Worm (Caenorhabditis elegans) whole organism, L3 larva: ENCODE measurements around the gene sdz-37.

Source experiments
- ZK546.5 ChIP-seq: sonication (generic microtip); optimal IDR thresholded peaks from 2 replicates; lab custom pipeline; 2017; ENCODE audit warnings: missing biosample characterization, missing genetic modification characterization
- aly-2 ChIP-seq: fragments of 150-350 bp; optimal IDR thresholded peaks from 2 replicates; lab custom pipeline; 2014; ENCODE audit warnings: missing biosample characterization, missing genetic modification characterization
- ama-1 ChIP-seq: fragments of 150-350 bp; optimal IDR thresholded peaks from 2 replicates; lab custom pipeline; 2018
- ceh-16 ChIP-seq: sonication (generic microtip); optimal IDR thresholded peaks from 2 replicates; lab custom pipeline; 2017; ENCODE audit warnings: missing biosample characterization, missing genetic modification characterization
- ceh-28 ChIP-seq: fragments of 150-350 bp; optimal IDR thresholded peaks from 2 replicates; lab custom pipeline; 2014; ENCODE audit warnings: missing biosample characterization, missing genetic modification reagents, missing genetic modification characterization
- ceh-9 ChIP-seq: sonication (generic microtip); optimal IDR thresholded peaks from 2 replicates; lab custom pipeline; 2018; ENCODE audit warnings: missing biosample characterization, missing genetic modification characterization
- egl-27 ChIP-seq: sonication (generic microtip); optimal IDR thresholded peaks from 4 replicates; lab custom pipeline; 2017; ENCODE audit warnings: missing biosample characterization, missing genetic modification reagents, missing genetic modification characterization
- egl-5 ChIP-seq: fragments of 150-350 bp; optimal IDR thresholded peaks from 2 replicates; lab custom pipeline; 2017; ENCODE audit warnings: missing biosample characterization, missing genetic modification reagents, missing genetic modification characterization, inconsistent platforms
- elt-1 ChIP-seq: fragments of 150-350 bp; optimal IDR thresholded peaks from 2 replicates; lab custom pipeline; 2014; ENCODE audit warnings: missing biosample characterization, missing genetic modification characterization
- elt-2 ChIP-seq: sonication (generic microtip); optimal IDR thresholded peaks from 2 replicates; lab custom pipeline; 2016; ENCODE audit warnings: missing genetic modification reagents, mild to moderate bottlenecking, missing genetic modification characterization, missing compliant biosample characterization
- elt-3 ChIP-seq, 3 experiments: fragments of 150-350 bp in 1 of 3; sonication (generic microtip) in 2 of 3; optimal IDR thresholded peaks; 2 replicates in 2 of 3; 4 replicates in 1 of 3; lab custom pipeline; 2014 to 2017; ENCODE audit warnings: missing biosample characterization in 3 of 3, missing genetic modification characterization in 3 of 3
- fkh-10 ChIP-seq: sonication (generic microtip); optimal IDR thresholded peaks from 2 replicates; lab custom pipeline; 2017; ENCODE audit warnings: missing biosample characterization, missing genetic modification reagents, missing genetic modification characterization
- fkh-2 ChIP-seq: fragments of 150-350 bp; optimal IDR thresholded peaks from 2 replicates; lab custom pipeline; 2014; ENCODE audit warnings: missing biosample characterization, missing genetic modification reagents, missing genetic modification characterization
- fos-1 ChIP-seq: fragments of 150-350 bp; optimal IDR thresholded peaks from 2 replicates; lab custom pipeline; 2014; ENCODE audit warnings: missing biosample characterization, missing genetic modification characterization
- hmg-11 ChIP-seq: sonication (generic microtip); optimal IDR thresholded peaks from 2 replicates; lab custom pipeline; 2016; ENCODE audit warnings: missing genetic modification characterization, missing compliant biosample characterization
- jun-1 ChIP-seq: fragments of 150-350 bp; optimal IDR thresholded peaks from 2 replicates; lab custom pipeline; 2014; ENCODE audit warnings: missing biosample characterization, missing genetic modification reagents, missing genetic modification characterization
- lsy-12 ChIP-seq: sonication (generic microtip); optimal IDR thresholded peaks from 2 replicates; lab custom pipeline; 2016; ENCODE audit warnings: mild to moderate bottlenecking, missing genetic modification characterization, missing compliant biosample characterization
- mdl-1 ChIP-seq: fragments of 150-350 bp; optimal IDR thresholded peaks from 2 replicates; lab custom pipeline; 2014; ENCODE audit warnings: missing biosample characterization, missing genetic modification characterization
- mml-1 ChIP-seq: fragments of 150-350 bp; sonication (generic microtip); optimal IDR thresholded peaks from 3 replicates; lab custom pipeline; 2014; ENCODE audit warnings: missing biosample characterization, missing genetic modification characterization
- nfya-1 ChIP-seq: sonication (generic microtip); optimal IDR thresholded peaks from 2 replicates; lab custom pipeline; 2017; ENCODE audit warnings: missing genetic modification characterization, mild to moderate bottlenecking, missing compliant biosample characterization, antibody characterized with exemption, moderate library complexity; ENCODE audit not compliant: insufficient read depth
- nhr-11 ChIP-seq: fragments of 150-350 bp; optimal IDR thresholded peaks from 2 replicates; lab custom pipeline; 2014; ENCODE audit warnings: missing biosample characterization, missing genetic modification characterization
- nhr-12 ChIP-seq: fragments of 150-350 bp; optimal IDR thresholded peaks from 2 replicates; lab custom pipeline; 2014; ENCODE audit warnings: missing biosample characterization, missing genetic modification characterization
- nhr-23 ChIP-seq: fragments of 150-350 bp; optimal IDR thresholded peaks from 2 replicates; lab custom pipeline; 2014; ENCODE audit warnings: missing biosample characterization, missing genetic modification reagents, missing genetic modification characterization
- nhr-25 ChIP-seq: sonication (generic microtip); optimal IDR thresholded peaks from 2 replicates; lab custom pipeline; 2017; ENCODE audit warnings: missing biosample characterization, missing genetic modification characterization
- nhr-43 ChIP-seq: sonication (generic microtip); optimal IDR thresholded peaks from 2 replicates; lab custom pipeline; 2016; ENCODE audit warnings: mild to moderate bottlenecking, missing genetic modification characterization, missing compliant biosample characterization; ENCODE audit not compliant: poor library complexity, severe bottlenecking
- nhr-77 ChIP-seq: fragments of 150-350 bp; optimal IDR thresholded peaks from 2 replicates; lab custom pipeline; 2014; ENCODE audit warnings: missing biosample characterization, missing genetic modification characterization
- pha-4 ChIP-seq: fragments of 150-350 bp; optimal IDR thresholded peaks from 2 replicates; lab custom pipeline; 2014; ENCODE audit warnings: missing biosample characterization, missing genetic modification reagents, missing genetic modification characterization
- pqm-1 ChIP-seq: fragments of 150-350 bp; optimal IDR thresholded peaks from 2 replicates; lab custom pipeline; 2017; ENCODE audit warnings: missing biosample characterization, missing genetic modification characterization, inconsistent platforms
- snpc-4 ChIP-seq: fragments of 150-350 bp; optimal IDR thresholded peaks from 2 replicates; lab custom pipeline; 2014; ENCODE audit warnings: missing biosample characterization, missing genetic modification characterization
- tbx-2 ChIP-seq: sonication (generic microtip); optimal IDR thresholded peaks from 2 replicates; lab custom pipeline; 2016; ENCODE audit warnings: mild to moderate bottlenecking, missing genetic modification characterization, missing compliant biosample characterization
- unc-39 ChIP-seq: sonication (generic microtip); optimal IDR thresholded peaks from 4 replicates; lab custom pipeline; 2017; ENCODE audit warnings: missing biosample characterization, missing genetic modification characterization
- unc-62 ChIP-seq: fragments of 150-350 bp; sonication (generic microtip); optimal IDR thresholded peaks from 4 replicates; lab custom pipeline; 2014; ENCODE audit warnings: missing biosample characterization, missing genetic modification reagents, missing genetic modification characterization
- zag-1 ChIP-seq: fragments of 150-350 bp; optimal IDR thresholded peaks from 2 replicates; lab custom pipeline; 2014; ENCODE audit warnings: missing biosample characterization, missing genetic modification characterization
- ztf-11 ChIP-seq: fragments of 150-350 bp; optimal IDR thresholded peaks from 2 replicates; lab custom pipeline; 2014; ENCODE audit warnings: missing biosample characterization, missing genetic modification characterization
- ztf-4 ChIP-seq: fragments of 150-350 bp; optimal IDR thresholded peaks from 2 replicates; lab custom pipeline; 2014; ENCODE audit warnings: missing biosample characterization, missing genetic modification characterization

sdz-37 gene

DNA sequence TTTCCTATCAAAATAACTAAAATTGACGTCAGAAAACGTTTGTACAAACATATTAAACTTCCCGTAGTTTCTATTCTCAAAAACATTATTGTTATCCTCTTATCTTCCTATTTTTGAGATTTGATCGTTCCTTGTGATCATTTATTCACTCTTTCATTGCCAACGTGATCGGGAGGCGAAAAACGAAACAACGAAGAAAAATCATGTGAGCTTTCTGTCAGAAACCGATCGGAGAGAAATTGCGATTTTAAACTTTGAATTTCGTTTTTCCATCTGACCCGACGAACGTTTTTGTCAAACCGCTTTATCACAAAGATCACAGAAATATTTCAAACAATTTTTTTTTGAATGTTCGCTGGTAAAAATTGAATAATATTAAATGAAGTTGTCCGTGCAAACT lies 18.4 kb upstream of the sdz-37 start (continued):
- TF ChIP-seq fos-1 (tag; lab: Kevin White, UChicago) (no peak), egl-5 (no peak), nhr-77 (tag; lab: Kevin White, UChicago) (no peak), unc-39 (tag; lab: Kevin White, UChicago) (no peak), unc-62 (GFP tag; lab: Kevin White, UChicago) (no peak), elt-2 (peak; percentile 68), ceh-16 (no peak), nhr-12 (tag; lab: Kevin White, UChicago) (no peak), ceh-9 (no peak), egl-27 (tag; lab: Kevin White, UChicago) (no peak), aly-2 (tag; lab: Kevin White, UChicago) (no peak), ceh-28 (tag; lab: Kevin White, UChicago) (no peak), ZK546.5 (tag; lab: Kevin White, UChicago) (no peak), ztf-11 (no peak)

DNA sequence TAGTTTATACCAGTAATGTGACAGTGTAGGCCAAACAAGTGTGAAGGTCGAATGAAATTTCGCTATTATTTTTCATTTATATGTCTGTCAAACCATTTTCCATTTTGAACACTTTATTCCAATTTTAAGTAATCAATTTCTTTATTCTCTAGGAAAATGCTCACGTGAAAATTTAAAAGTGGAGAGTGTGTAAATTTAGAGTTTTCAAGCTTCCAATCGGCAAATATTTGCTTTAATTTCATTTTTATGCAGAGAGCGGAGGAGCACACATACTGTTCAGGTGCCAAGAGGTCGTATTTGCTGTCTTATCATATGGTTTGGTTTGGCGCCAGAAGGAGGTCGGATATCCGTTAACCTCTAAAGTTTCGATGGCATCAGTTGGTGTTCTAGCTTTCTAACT lies 17.9 kb upstream of the sdz-37 start:
- no peak for TF ChIP-seq fkh-2 (tag; lab: Kevin White, UChicago)
- peak; percentile 75 for TF ChIP-seq pha-4 (tag; lab: Kevin White, UChicago)

DNA sequence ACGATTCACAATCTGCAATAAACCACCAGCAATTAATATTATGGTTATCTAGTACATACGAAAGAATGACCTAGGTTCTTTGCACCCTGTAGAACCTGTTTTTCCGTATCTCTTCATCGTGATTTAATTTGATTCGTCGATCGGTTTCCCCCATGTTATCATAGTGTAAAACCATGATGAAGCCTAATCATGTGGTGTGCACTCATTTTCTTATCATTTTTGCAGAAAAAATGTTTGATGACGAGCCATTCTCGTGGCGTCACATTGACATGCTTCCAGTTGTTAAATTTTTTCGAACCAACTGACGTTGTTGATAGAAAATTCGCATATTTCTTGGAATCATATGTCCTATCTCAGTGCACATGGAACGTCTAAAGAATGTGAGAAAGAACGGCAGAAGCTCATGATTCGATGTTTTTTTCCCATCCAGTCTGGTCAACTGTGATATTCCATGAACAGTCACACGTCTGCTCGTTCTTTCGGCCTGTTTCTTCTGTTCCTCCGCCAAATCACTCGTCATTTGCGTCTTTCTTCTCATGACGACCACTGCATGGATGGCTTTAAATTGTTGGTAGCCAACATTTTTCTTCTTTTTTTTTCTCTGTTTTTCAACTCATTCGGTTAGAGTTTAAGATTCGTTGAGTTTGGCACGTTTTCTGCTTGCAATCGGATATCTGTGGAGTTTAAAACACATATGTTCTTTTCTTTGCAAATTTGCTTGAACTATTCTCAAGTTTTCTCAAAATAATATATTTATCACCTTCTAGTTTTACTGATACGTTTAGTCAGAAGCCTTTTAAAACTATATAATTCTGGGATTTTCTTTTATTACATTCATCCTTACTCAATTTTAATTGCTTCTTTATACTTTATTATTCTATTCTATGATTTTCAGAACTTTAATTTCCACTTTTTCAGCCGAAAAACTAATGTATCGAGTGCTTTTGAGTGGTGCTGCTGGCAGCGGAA lies 17.0 kb upstream of the sdz-37 start, which contains the start of gene ZK673.2:
Gene ZK673.2 (plus strand): TSS at position 919 of the 969 bp plus-strand sequence.
- TF ChIP-seq nfya-1 (peak; percentile 28), hmg-11 (tag; lab: Kevin White, UChicago) (no peak), ama-1 (lab: Kevin White, UChicago) (peak; percentile 91), nhr-12 (tag; lab: Kevin White, UChicago) (no peak), elt-1 (peak; percentile 27), lsy-12 (peak; percentile 18), mml-1 (no peak), fkh-10 (no peak), ZK546.5 (tag; lab: Kevin White, UChicago) (no peak), pqm-1 (tag; lab: Kevin White, UChicago) (peak; percentile 95), snpc-4 (tag; lab: Kevin White, UChicago) (no peak), nhr-25 (peak; percentile 75), ceh-9 (no peak), elt-2 (peak; percentile 95), nhr-11 (tag; lab: Kevin White, UChicago) (peak; percentile 10), ztf-4 (no peak), mdl-1 (tag; lab: Kevin White, UChicago) (peak; percentile 39), pha-4 (tag; lab: Kevin White, UChicago) (peak; percentile 40), tbx-2 (tag; lab: Kevin White, UChicago) (no peak), zag-1 (tag; lab: Kevin White, UChicago) (no peak), elt-3 (tag; optimal IDR thresholded peaks at IDR 0.05; lab: Kevin White, UChicago) (peak; percentile 19 to 56 (median 50)), jun-1 (tag; lab: Kevin White, UChicago) (peak; percentile 29), nhr-43 (tag; lab: Kevin White, UChicago) (peak; percentile 71), nhr-23 (tag; lab: Kevin White, UChicago) (peak; percentile 54)

DNA sequence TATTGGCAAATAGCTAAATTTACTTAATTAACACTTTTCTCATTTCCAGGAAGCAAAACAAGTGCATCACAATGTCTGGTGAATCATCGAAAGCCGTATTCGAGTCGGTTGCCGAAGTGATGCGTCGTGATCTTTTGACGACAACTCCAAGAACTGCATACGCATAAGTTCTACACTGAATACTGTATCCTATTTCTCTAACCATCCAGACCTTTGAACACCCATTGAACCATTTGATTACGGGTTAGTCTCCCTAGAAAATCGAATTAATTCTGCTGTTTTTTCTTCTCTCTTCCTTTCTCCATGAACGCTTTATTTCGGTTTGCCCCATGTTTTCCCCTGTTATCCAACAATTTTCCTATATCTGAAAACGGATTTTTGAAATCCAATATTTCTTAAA lies 15.0 kb upstream of the sdz-37 start, which contains the start of gene lin-56:
Gene lin-56 (plus strand): TSS at position 301 of the 400 bp plus-strand sequence.
- no peak for TF ChIP-seq unc-39 (tag; lab: Kevin White, UChicago)
